Fruit fly (Drosophila melanogaster): ENCODE data around the gene CG14448.
A peak's percentile ranks its signal among the peaks of the same experiment; 100 is the strongest.

The CG14448 gene

DNA sequence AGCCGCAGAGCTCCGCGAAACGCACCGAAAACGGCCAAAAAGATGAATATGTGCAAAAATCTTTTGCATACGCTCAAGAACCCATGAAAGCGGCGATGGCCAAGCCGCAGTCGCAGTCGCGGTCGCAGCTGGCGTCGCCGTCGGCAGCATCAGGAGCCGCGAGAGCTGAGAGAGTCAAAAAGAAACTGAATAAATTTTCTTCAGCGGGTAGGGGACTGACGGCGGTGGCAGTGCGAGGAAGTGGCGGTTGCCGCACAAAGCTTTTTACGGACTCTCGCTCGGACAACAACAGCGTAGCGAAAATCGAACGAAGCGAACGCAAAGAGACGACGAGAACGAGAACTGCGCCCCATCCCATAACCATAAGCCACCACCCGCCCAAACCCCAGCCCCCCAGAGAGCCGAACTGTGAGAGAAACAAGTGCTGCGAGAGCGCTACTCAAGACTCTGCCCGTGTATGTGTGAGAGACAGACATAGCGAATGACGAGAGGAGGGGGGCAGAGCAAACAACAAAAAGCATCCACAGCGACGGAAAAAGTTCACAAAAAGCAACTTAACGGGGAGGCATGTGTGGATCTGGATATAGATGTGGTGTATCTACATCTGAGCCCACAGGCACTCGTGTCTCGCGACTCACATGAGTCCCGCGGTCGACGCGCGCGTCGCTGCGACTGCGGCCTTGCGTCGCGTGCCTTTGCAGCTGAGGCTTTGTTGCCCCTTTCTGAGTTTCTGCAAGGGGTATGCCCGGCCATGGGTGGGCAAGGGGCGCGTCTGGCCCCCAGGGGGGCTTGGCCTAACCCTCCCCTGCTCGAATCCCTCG is 47.1 kb downstream of the CG14448 start, which contains the start of gene jim (continued):
- TF ChIP-seq wor (GFP tag; IDR thresholded peaks at IDR 0.05) (no peak), zf30C (GFP tag; optimal IDR thresholded peaks at IDR 0.05) (no peak), jing (GFP tag; optimal IDR thresholded peaks at IDR 0.05) (no peak), Fer3 (tag; optimal IDR thresholded peaks at IDR 0.05) (no peak), CHES-1-like (GFP tag; optimal IDR thresholded peaks at IDR 0.05) (no peak), CG4360 (GFP tag; IDR thresholded peaks at IDR 0.05) (no peak; the same call in 1 of the 2 replicates), ase (GFP tag; IDR thresholded peaks at IDR 0.05) (no peak), peb (GFP tag; IDR thresholded peaks at IDR 0.05) (no peak), Hand (GFP tag; optimal IDR thresholded peaks at IDR 0.05) (peak; percentile 65), ewg (GFP tag; optimal IDR thresholded peaks at IDR 0.05) (peak; percentile 27), CG30020 (tag; optimal IDR thresholded peaks at IDR 0.05) (no peak), CG12071 (GFP tag; optimal IDR thresholded peaks at IDR 0.05) (peak; percentile 30), CG18262 (tag; optimal IDR thresholded peaks at IDR 0.05) (no peak), CG6175 (GFP tag; IDR thresholded peaks at IDR 0.05) (peak; percentile 79; the same call in 2 of the 3 replicates), CG12236 (GFP tag; optimal IDR thresholded peaks at IDR 0.05) (no peak), CG2678 (tag; optimal IDR thresholded peaks at IDR 0.05) (no peak), z (GFP tag; IDR thresholded peaks at IDR 0.05) (0 out of 3 replicates have a peak, but pooled peaks have one; percentile 12), Sry-δ (GFP tag; optimal IDR thresholded peaks at IDR 0.05) (no peak), Rx (GFP tag; IDR thresholded peaks at IDR 0.05) (no peak), Mes4 (GFP tag; optimal IDR thresholded peaks at IDR 0.05) (no peak), danr (GFP tag; IDR thresholded peaks at IDR 0.05) (no peak; the same call in 1 of the 2 replicates), sna (GFP tag; IDR thresholded peaks at IDR 0.05; ENCODE audit: partially characterized antibody) (peak; percentile 65), gsb (GFP tag; IDR thresholded peaks at IDR 0.05) (0 out of 2 replicates have a peak, but pooled peaks have one; percentile 19), br (optimal IDR thresholded peaks at IDR 0.05) (no peak), CG13287 (GFP tag; IDR thresholded peaks at IDR 0.05; ENCODE audit: partially characterized antibody) (peak; percentile 65), ind (GFP tag; optimal IDR thresholded peaks at IDR 0.05) (no peak), Bteb2 (GFP tag; optimal IDR thresholded peaks at IDR 0.05) (no peak), hbn (GFP tag; IDR thresholded peaks at IDR 0.05; ENCODE audit: partially characterized antibody) (0 out of 2 replicates have a peak, but pooled peaks have one; percentile 18), Ssrp (tag; optimal IDR thresholded peaks at IDR 0.05) (no peak), sqz (GFP tag; optimal IDR thresholded peaks at IDR 0.05) (peak; percentile 26), Xbp1 (GFP tag; optimal IDR thresholded peaks at IDR 0.05) (no peak), Atf6 (GFP tag; IDR thresholded peaks at IDR 0.05) (peak; percentile 32; the same call in 1 of the 2 replicates), wek (GFP tag; optimal IDR thresholded peaks at IDR 0.05) (no peak), CG13624 (GFP tag; optimal IDR thresholded peaks at IDR 0.05) (no peak), kay (GFP tag; optimal IDR thresholded peaks at IDR 0.05) (no peak), CG6654 (GFP tag; optimal IDR thresholded peaks at IDR 0.05) (no peak), tgo (GFP tag; IDR thresholded peaks at IDR 0.05) (no peak), CG2116 (GFP tag; optimal IDR thresholded peaks at IDR 0.05) (no peak), CG6254 (GFP tag; optimal IDR thresholded peaks at IDR 0.05) (peak; percentile 19), CG8765 (GFP tag; IDR thresholded peaks at IDR 0.05) (no peak), psq (GFP tag; optimal IDR thresholded peaks at IDR 0.05) (peak; percentile 9), CG12744 (GFP tag; optimal IDR thresholded peaks at IDR 0.05) (no peak), CG4707 (GFP tag; optimal IDR thresholded peaks at IDR 0.05) (no peak), sens (GFP tag) (no peak), CG11085 (GFP tag; IDR thresholded peaks at IDR 0.05) (no peak), CG18476 (GFP tag; optimal IDR thresholded peaks at IDR 0.05) (no peak), gcm2 (GFP tag; optimal IDR thresholded peaks at IDR 0.05) (no peak), CG17359 (tag; optimal IDR thresholded peaks at IDR 0.05) (no peak), bowl (GFP tag; IDR thresholded peaks at IDR 0.05) (no peak), Ets65A (GFP tag) (no peak), h (optimal IDR thresholded peaks at IDR 0.05) (no peak)

Measured in whole organism, embryonic.